Fruit fly (Drosophila melanogaster): Measurements from ENCODE around the gene tll.

tll gene

DNA sequence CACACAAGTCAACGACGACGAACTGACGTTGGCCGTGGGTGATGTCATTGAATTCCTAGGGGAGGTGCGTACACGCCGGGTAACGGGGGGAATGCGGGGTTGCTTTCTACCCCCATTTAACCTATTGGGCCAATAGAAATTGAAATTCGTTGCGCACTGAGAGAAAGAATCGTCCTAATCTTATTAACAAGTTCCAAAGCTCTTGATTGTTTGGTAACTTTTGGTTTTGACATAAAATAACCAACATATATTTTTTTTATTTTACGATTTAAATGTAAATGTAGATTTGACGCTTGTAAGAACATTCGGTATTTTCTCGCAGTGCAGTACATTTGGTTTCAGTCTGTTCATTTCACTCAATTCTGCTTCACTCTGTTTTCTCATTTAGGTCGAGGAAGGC is 34.9 kb upstream of the tll start (continued):
- TF ChIP-seq tna (GFP tag; IDR thresholded peaks at IDR 0.05; ENCODE audit: partially characterized antibody) = no peak
- no peak for TF ChIP-seq CG7372 (GFP tag; IDR thresholded peaks at IDR 0.05)
- TF ChIP-seq crc (GFP tag; optimal IDR thresholded peaks at IDR 0.05) = peak; percentile 55
- peak; percentile 70 for TF ChIP-seq Bdp1 (GFP tag; optimal IDR thresholded peaks at IDR 0.05)
- peak; percentile 49; the same call in 1 of the 2 replicates for TF ChIP-seq Doc2 (GFP tag; IDR thresholded peaks at IDR 0.05)
- no peak for TF ChIP-seq CG34224 (GFP tag; IDR thresholded peaks at IDR 0.05; ENCODE audit: partially characterized antibody)
- peak; percentile 91 for TF ChIP-seq ATbp (GFP tag; optimal IDR thresholded peaks at IDR 0.05)
- 0 out of 2 replicates have a peak, but pooled peaks have one; percentile 22 for TF ChIP-seq ro (GFP tag; IDR thresholded peaks at IDR 0.05)
- peak; percentile 44 for TF ChIP-seq Deaf1 (tag; optimal IDR thresholded peaks at IDR 0.05)
- peak; percentile 92 for TF ChIP-seq CG10979 (tag; optimal IDR thresholded peaks at IDR 0.05)
- TF ChIP-seq CG17912 (GFP tag; optimal IDR thresholded peaks at IDR 0.05) = no peak
- TF ChIP-seq CG4707 (GFP tag; optimal IDR thresholded peaks at IDR 0.05) = peak; percentile 79
- peak; percentile 60 for TF ChIP-seq fu2 (GFP tag; optimal IDR thresholded peaks at IDR 0.05)
- peak; percentile 85 for TF ChIP-seq Spps (tag; optimal IDR thresholded peaks at IDR 0.05)
- TF ChIP-seq sr (GFP tag; IDR thresholded peaks at IDR 0.05) = no peak
- peak; percentile 33 for TF ChIP-seq HmgD (GFP tag; optimal IDR thresholded peaks at IDR 0.05)
- TF ChIP-seq CG18764 (GFP tag; optimal IDR thresholded peaks at IDR 0.05) = peak; percentile 70
- peak; percentile 79 for TF ChIP-seq Mes4 (GFP tag; optimal IDR thresholded peaks at IDR 0.05)
- no peak for TF ChIP-seq CG7357 (GFP tag; IDR thresholded peaks at IDR 0.05)
- peak; percentile 56 for TF ChIP-seq CG7745 (tag; optimal IDR thresholded peaks at IDR 0.05)
- TF ChIP-seq HHEX (GFP tag; optimal IDR thresholded peaks at IDR 0.05) = peak; percentile 83
- peak; percentile 75 for TF ChIP-seq CG32772 (GFP tag; IDR thresholded peaks at IDR 0.05)
- TF ChIP-seq disco-r (GFP tag; optimal IDR thresholded peaks at IDR 0.05) = peak; percentile 61
- peak; percentile 68 for TF ChIP-seq ind (GFP tag; optimal IDR thresholded peaks at IDR 0.05)
- peak; percentile 81 for TF ChIP-seq mam (GFP tag; optimal IDR thresholded peaks at IDR 0.05)
- peak; percentile 79 for TF ChIP-seq CG12104 (GFP tag; optimal IDR thresholded peaks at IDR 0.05)
- peak; percentile 52; the same call in 1 of the 3 replicates for TF ChIP-seq CG2889 (GFP tag; IDR thresholded peaks at IDR 0.05)
- TF ChIP-seq trem (tag; optimal IDR thresholded peaks at IDR 0.05) = peak; percentile 81
- peak; percentile 68 for TF ChIP-seq repo (GFP tag; optimal IDR thresholded peaks at IDR 0.05)
- TF ChIP-seq sna (GFP tag; IDR thresholded peaks at IDR 0.05; ENCODE audit: partially characterized antibody) = no peak
- peak; percentile 80 for TF ChIP-seq CG10209 (GFP tag; optimal IDR thresholded peaks at IDR 0.05)
- no peak for TF ChIP-seq pita (GFP tag; optimal IDR thresholded peaks at IDR 0.05)
- peak; percentile 60 for TF ChIP-seq Rx (GFP tag; IDR thresholded peaks at IDR 0.05)
- TF ChIP-seq Sry-δ (GFP tag; optimal IDR thresholded peaks at IDR 0.05) = peak; percentile 23
- peak; percentile 91 for TF ChIP-seq Oli (tag; optimal IDR thresholded peaks at IDR 0.05)
- TF ChIP-seq Atf3 (GFP tag; optimal IDR thresholded peaks at IDR 0.05) = peak; percentile 81
- TF ChIP-seq jing (GFP tag; optimal IDR thresholded peaks at IDR 0.05) = peak; percentile 54
- TF ChIP-seq ems (GFP tag; optimal IDR thresholded peaks at IDR 0.05) = peak; percentile 53
- no peak for TF ChIP-seq CG9797 (GFP tag; optimal IDR thresholded peaks at IDR 0.05)
- TF ChIP-seq CG6272 (GFP tag; IDR thresholded peaks at IDR 0.05) = peak; percentile 43; the same call in 1 of the 2 replicates
- TF ChIP-seq seq (GFP tag; IDR thresholded peaks at IDR 0.05) = peak; percentile 86
- no peak for TF ChIP-seq Dip2 (GFP tag; IDR thresholded peaks at IDR 0.05)
- peak; percentile 38 for TF ChIP-seq zfh2 (GFP tag; optimal IDR thresholded peaks at IDR 0.05)
- TF ChIP-seq MESR4 (GFP tag; optimal IDR thresholded peaks at IDR 0.05) = peak; percentile 11
- 0 out of 2 replicates have a peak, but pooled peaks have one; percentile 34 for TF ChIP-seq dati (GFP tag; IDR thresholded peaks at IDR 0.05)
- peak; percentile 87 for TF ChIP-seq CG9727 (GFP tag; optimal IDR thresholded peaks at IDR 0.05)
- TF ChIP-seq schlank (tag; optimal IDR thresholded peaks at IDR 0.05) = peak; percentile 24
- no peak for TF ChIP-seq CG4360 (GFP tag; IDR thresholded peaks at IDR 0.05)
- peak; percentile 90 for TF ChIP-seq CG7556 (GFP tag; optimal IDR thresholded peaks at IDR 0.05)
- TF ChIP-seq Dbx (GFP tag; IDR thresholded peaks at IDR 0.05) = 0 out of 3 replicates have a peak, but pooled peaks have one; percentile 11
- peak; percentile 53 for TF ChIP-seq CG12071 (GFP tag; optimal IDR thresholded peaks at IDR 0.05)
